Worm (Caenorhabditis elegans) whole organism, midembryonic: ENCODE results near the gene fbxb-106.

ENCODE experiments used
- T22C8.4 ChIP-seq: fragments of 200-800 bp; sonication (Bioruptor generic); IDR thresholded peaks from 2 replicates; pipeline ENCODE4 v1.3.6; 2022; ENCODE audit warnings: missing genetic modification characterization, missing compliant biosample characterization
- cog-1 ChIP-seq: sonication (generic microtip); optimal IDR thresholded peaks from 2 replicates; lab custom pipeline; 2016; ENCODE audit warnings: missing genetic modification characterization, missing compliant biosample characterization
- klf-2 ChIP-seq: fragments of 200-800 bp; sonication (Bioruptor generic); conservative IDR thresholded peaks from 2 replicates; pipeline ENCODE4 v1.3.6; 2022; ENCODE audit warnings: missing genetic modification reagents, missing genetic modification characterization, missing compliant biosample characterization
- med-1 ChIP-seq: sonication (generic microtip); optimal IDR thresholded peaks from 2 replicates; lab custom pipeline; 2017; ENCODE audit warnings: missing genetic modification characterization, mild to moderate bottlenecking, missing compliant biosample characterization, antibody characterized with exemption, missing genetic modification reagents; ENCODE audit not compliant: insufficient read depth
- ref-1 ChIP-seq: fragments of 200-800 bp; sonication (Bioruptor generic); conservative IDR thresholded peaks from 2 replicates; pipeline ENCODE4 v1.3.6; 2022; ENCODE audit warnings: missing genetic modification reagents, missing genetic modification characterization, missing compliant biosample characterization
- tab-1 ChIP-seq: fragments of 200-800 bp; sonication (Bioruptor generic); IDR thresholded peaks from 2 replicates; pipeline ENCODE4 v1.3.6; 2022; ENCODE audit warnings: missing genetic modification characterization, missing compliant biosample characterization
- ztf-29 ChIP-seq: fragments of 200-800 bp; sonication (Bioruptor generic); IDR thresholded peaks from 2 replicates; pipeline ENCODE4 v1.3.6; 2022; ENCODE audit warnings: missing genetic modification reagents, missing genetic modification characterization, missing compliant biosample characterization

DNA sequence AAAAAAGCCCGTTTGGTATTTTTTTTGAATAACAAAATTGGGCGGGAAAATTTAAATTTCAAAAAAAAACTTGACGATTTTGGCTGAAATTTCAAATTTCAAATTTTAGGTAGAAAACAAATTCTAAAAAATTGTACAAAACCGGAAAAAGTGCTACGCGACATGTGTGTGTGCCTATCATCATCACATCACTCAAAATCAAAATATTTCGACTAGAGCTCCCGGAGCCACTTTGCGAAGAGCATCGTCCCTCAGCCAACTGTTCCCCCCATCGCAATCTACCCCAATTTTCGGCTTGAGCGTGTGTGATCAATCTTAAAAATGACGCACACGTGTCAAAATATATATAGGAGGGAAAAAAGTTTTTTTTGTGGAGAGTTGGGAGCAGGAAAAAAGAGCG, 35.4 kb upstream of the fbxb-106 start:
- TF ChIP-seq tab-1 (GFP tag; lab: Robert Waterston, UW) (no peak), med-1 (no peak), ref-1 (GFP tag; lab: Robert Waterston, UW) (no peak), cog-1 (tag; lab: Kevin White, UChicago) (no peak), T22C8.4 (GFP tag; lab: Robert Waterston, UW) (no peak), klf-2 (GFP tag; lab: Robert Waterston, UW) (no peak), ztf-29 (GFP tag; lab: Robert Waterston, UW) (no peak)
